Fruit fly (Drosophila melanogaster) whole organism, embryonic: Measurements from ENCODE around the gene mmd.
A peak's percentile ranks its signal among the peaks of the same experiment; 100 is the strongest.

Source experiments
- CG11398 ChIP-seq: fragments of 200-800 bp; sonication (Bioruptor generic); optimal IDR thresholded peaks from 2 replicates; lab custom pipeline; 2016; ENCODE audit warnings: missing biosample characterization, missing genetic modification characterization
- CG11696 ChIP-seq: fragments of 200-800 bp; sonication (Bioruptor generic); IDR thresholded peaks from 2 replicates; pipeline ENCODE4 v1.3.6; 2022; ENCODE audit warnings: missing biosample characterization, missing genetic modification characterization
- CG12744 ChIP-seq: fragments of 200-800 bp; sonication (Bioruptor generic); optimal IDR thresholded peaks from 2 replicates; lab custom pipeline; 2016; ENCODE audit warnings: missing biosample characterization, missing genetic modification characterization
- CG13624 ChIP-seq: fragments of 200-800 bp; sonication (Bioruptor generic); optimal IDR thresholded peaks from 2 replicates; lab custom pipeline; 2016; ENCODE audit warnings: missing biosample characterization, missing genetic modification characterization
- CG14860 ChIP-seq: fragments of 200-800 bp; sonication (Bioruptor generic); IDR thresholded peaks from 3 replicates; pipeline ENCODE4 v1.3.6; 2022; ENCODE audit warnings: missing biosample characterization, missing genetic modification characterization; ENCODE audit not compliant: partially characterized antibody
- CG17612 ChIP-seq: fragments of 200-800 bp; sonication (Bioruptor generic); IDR thresholded peaks from 2 replicates; pipeline ENCODE4 v1.3.6; 2022; ENCODE audit warnings: missing biosample characterization, missing genetic modification characterization
- CG17829 ChIP-seq: fragments of 200-800 bp; optimal IDR thresholded peaks from 2 replicates; lab custom pipeline; 2019; ENCODE audit warnings: missing biosample characterization, mild to moderate bottlenecking, missing genetic modification characterization, moderate library complexity
- CG4328 ChIP-seq: fragments of 200-800 bp; sonication (Bioruptor generic); optimal IDR thresholded peaks from 3 replicates; lab custom pipeline; 2017; ENCODE audit warnings: missing biosample characterization, missing genetic modification reagents, missing genetic modification characterization
- CG4617 ChIP-seq: fragments of 200-800 bp; sonication (Bioruptor generic); optimal IDR thresholded peaks from 3 replicates; lab custom pipeline; 2016; ENCODE audit warnings: missing biosample characterization, missing genetic modification characterization, borderline replicate concordance
- CG4854 ChIP-seq: fragments of 200-800 bp; sonication (Bioruptor generic); optimal IDR thresholded peaks from 2 replicates; lab custom pipeline; 2016; ENCODE audit warnings: missing biosample characterization, missing genetic modification characterization, inconsistent platforms
- CG5953 ChIP-seq: fragments of 200-800 bp; sonication (Bioruptor generic); IDR thresholded peaks from 2 replicates; pipeline ENCODE4 v1.3.6; 2022; ENCODE audit warnings: missing biosample characterization, missing genetic modification characterization
- CG6689 ChIP-seq: fragments of 200-800 bp; sonication (Bioruptor generic); IDR thresholded peaks from 2 replicates; pipeline ENCODE4 v1.3.6; 2022; ENCODE audit warnings: missing biosample characterization, missing genetic modification characterization
- CG7271 ChIP-seq: fragments of 200-800 bp; sonication (Bioruptor generic); optimal IDR thresholded peaks from 2 replicates; lab custom pipeline; 2018; ENCODE audit warnings: missing biosample characterization, mild to moderate bottlenecking, missing genetic modification characterization, moderate library complexity
- CG7786 ChIP-seq: fragments of 200-800 bp; sonication (Bioruptor generic); optimal IDR thresholded peaks from 2 replicates; lab custom pipeline; 2016; ENCODE audit warnings: missing biosample characterization, missing genetic modification characterization
- CG7987 ChIP-seq: fragments of 200-800 bp; sonication (Bioruptor generic); optimal IDR thresholded peaks from 2 replicates; lab custom pipeline; 2018; ENCODE audit warnings: missing biosample characterization, mild to moderate bottlenecking, missing genetic modification characterization, moderate library complexity
- Camta ChIP-seq: fragments of 200-800 bp; sonication (Bioruptor generic); optimal IDR thresholded peaks from 2 replicates; lab custom pipeline; 2016; ENCODE audit warnings: missing biosample characterization, missing genetic modification characterization
- Chrac-16 ChIP-seq: fragments of 200-800 bp; sonication (Bioruptor generic); optimal IDR thresholded peaks from 3 replicates; lab custom pipeline; 2016; ENCODE audit warnings: missing biosample characterization, missing genetic modification characterization
- D19A ChIP-seq: fragments of 200-800 bp; optimal IDR thresholded peaks from 3 replicates; lab custom pipeline; 2019; ENCODE audit warnings: missing biosample characterization, mild to moderate bottlenecking, missing genetic modification characterization, moderate library complexity
- Dp ChIP-seq: fragments of 200-800 bp; sonication (Bioruptor generic); optimal IDR thresholded peaks from 2 replicates; lab custom pipeline; 2018; ENCODE audit warnings: missing biosample characterization, mild to moderate bottlenecking, missing genetic modification characterization, moderate library complexity
- HmgD ChIP-seq: fragments of 200-800 bp; sonication (Bioruptor generic); optimal IDR thresholded peaks from 3 replicates; lab custom pipeline; 2016; ENCODE audit warnings: missing biosample characterization, missing genetic modification characterization
- Mrtf ChIP-seq: fragments of 200-800 bp; sonication (Bioruptor generic); IDR thresholded peaks from 3 replicates; pipeline ENCODE4 v1.3.6; 2022; ENCODE audit warnings: missing biosample characterization, missing genetic modification characterization
- Nf-YB ChIP-seq: fragments of 200-800 bp; sonication (Bioruptor generic); optimal IDR thresholded peaks from 3 replicates; lab custom pipeline; 2019; ENCODE audit warnings: missing biosample characterization, mild to moderate bottlenecking, missing genetic modification characterization, moderate library complexity
- Nf-YC ChIP-seq: fragments of 200-800 bp; optimal IDR thresholded peaks from 3 replicates; lab custom pipeline; 2019; ENCODE audit warnings: missing biosample characterization, mild to moderate bottlenecking, missing genetic modification characterization, moderate library complexity
- Optix ChIP-seq: fragments of 200-800 bp; sonication (Bioruptor generic); IDR thresholded peaks from 3 replicates; pipeline ENCODE4 v1.3.6; 2022; ENCODE audit warnings: missing biosample characterization, missing genetic modification characterization
- Ravus ChIP-seq: fragments of 200-800 bp; sonication (Bioruptor generic); IDR thresholded peaks from 2 replicates; pipeline ENCODE4 v1.3.6; 2022; ENCODE audit warnings: missing biosample characterization, missing genetic modification characterization
- Side ChIP-seq: fragments of 200-800 bp; sonication (Bioruptor generic); optimal IDR thresholded peaks from 2 replicates; lab custom pipeline; 2016; ENCODE audit warnings: missing biosample characterization, missing genetic modification characterization
- Six4 ChIP-seq: fragments of 200-800 bp; sonication (Bioruptor generic); optimal IDR thresholded peaks from 2 replicates; lab custom pipeline; 2016; ENCODE audit warnings: missing biosample characterization, missing genetic modification characterization
- Sry-δ ChIP-seq: fragments of 200-800 bp; sonication (Bioruptor generic); optimal IDR thresholded peaks from 2 replicates; lab custom pipeline; 2016; ENCODE audit warnings: missing biosample characterization, missing genetic modification characterization
- TFAM ChIP-seq: fragments of 200-800 bp; sonication (Bioruptor generic); optimal IDR thresholded peaks from 2 replicates; lab custom pipeline; 2017; ENCODE audit warnings: missing biosample characterization, missing genetic modification characterization, inconsistent platforms
- Xbp1 ChIP-seq: fragments of 200-800 bp; sonication (Bioruptor generic); optimal IDR thresholded peaks from 3 replicates; lab custom pipeline; 2016; ENCODE audit warnings: missing biosample characterization, mild to moderate bottlenecking, missing genetic modification characterization
- al ChIP-seq: fragments of 200-800 bp; sonication (Bioruptor generic); IDR thresholded peaks from 2 replicates; pipeline ENCODE4 v1.3.6; 2022; ENCODE audit warnings: missing biosample characterization, missing genetic modification characterization
- ash1 ChIP-seq: fragments of 200-800 bp; sonication (Bioruptor generic); optimal IDR thresholded peaks from 2 replicates; lab custom pipeline; 2018; ENCODE audit warnings: missing biosample characterization, mild to moderate bottlenecking, missing genetic modification characterization
- bbx ChIP-seq: fragments of 200-800 bp; sonication (Bioruptor generic); IDR thresholded peaks from 2 replicates; pipeline ENCODE4 v1.3.6; 2022; ENCODE audit warnings: missing biosample characterization, missing genetic modification characterization; ENCODE audit not compliant: partially characterized antibody
- cad ChIP-seq: fragments of >200 bp; optimal IDR thresholded peaks from 2 replicates; lab custom pipeline; 2017; ENCODE audit warnings: missing biosample characterization, missing genetic modification characterization
- cg ChIP-seq: fragments of 200-800 bp; sonication (Bioruptor generic); optimal IDR thresholded peaks from 3 replicates; lab custom pipeline; 2019; ENCODE audit warnings: missing biosample characterization, mild to moderate bottlenecking, missing genetic modification characterization, moderate library complexity
- dati ChIP-seq: fragments of 200-800 bp; sonication (Bioruptor generic); IDR thresholded peaks from 2 replicates; pipeline ENCODE4 v1.3.6; 2022; ENCODE audit warnings: missing biosample characterization, missing genetic modification characterization
- dm ChIP-seq: fragments of 200-800 bp; sonication (Bioruptor generic); optimal IDR thresholded peaks from 3 replicates; lab custom pipeline; 2016; ENCODE audit warnings: missing biosample characterization, missing genetic modification characterization
- dmrt11E ChIP-seq: fragments of 200-800 bp; sonication (Bioruptor generic); optimal IDR thresholded peaks from 3 replicates; lab custom pipeline; 2018; ENCODE audit warnings: missing biosample characterization, mild to moderate bottlenecking, missing genetic modification characterization, moderate library complexity
- en ChIP-seq: fragments of 200-800 bp; sonication (Bioruptor generic); optimal IDR thresholded peaks from 2 replicates; lab custom pipeline; 2016; ENCODE audit warnings: missing biosample characterization, missing genetic modification characterization
- fd64A ChIP-seq: fragments of 200-800 bp; sonication (Bioruptor generic); optimal IDR thresholded peaks from 3 replicates; lab custom pipeline; 2018; ENCODE audit warnings: missing biosample characterization, mild to moderate bottlenecking, missing genetic modification characterization
- hbn ChIP-seq: fragments of 200-800 bp; sonication (Bioruptor generic); IDR thresholded peaks from 2 replicates; pipeline ENCODE4 v1.3.6; 2022; ENCODE audit warnings: missing biosample characterization, missing genetic modification characterization; ENCODE audit not compliant: partially characterized antibody
- jumu ChIP-seq: fragments of 200-800 bp; sonication (Bioruptor generic); optimal IDR thresholded peaks from 3 replicates; lab custom pipeline; 2016; ENCODE audit warnings: missing biosample characterization, missing genetic modification characterization
- mirr ChIP-seq: fragments of 200-800 bp; sonication (Bioruptor generic); optimal IDR thresholded peaks from 3 replicates; lab custom pipeline; 2018; ENCODE audit warnings: missing biosample characterization, mild to moderate bottlenecking, missing genetic modification characterization
- oc ChIP-seq: fragments of 200-800 bp; sonication (Bioruptor generic); optimal IDR thresholded peaks from 2 replicates; lab custom pipeline; 2018; ENCODE audit warnings: missing biosample characterization, mild to moderate bottlenecking, missing genetic modification characterization, moderate library complexity
- repo ChIP-seq: fragments of 200-800 bp; sonication (Bioruptor generic); optimal IDR thresholded peaks from 2 replicates; lab custom pipeline; 2016; ENCODE audit warnings: missing biosample characterization, missing genetic modification characterization
- salm ChIP-seq: fragments of 200-800 bp; sonication (Bioruptor generic); optimal IDR thresholded peaks from 2 replicates; lab custom pipeline; 2018; ENCODE audit warnings: missing biosample characterization, mild to moderate bottlenecking, missing genetic modification characterization
- stwl ChIP-seq: fragments of 200-800 bp; sonication (Bioruptor generic); optimal IDR thresholded peaks from 3 replicates; lab custom pipeline; 2018; ENCODE audit warnings: missing biosample characterization, mild to moderate bottlenecking, missing genetic modification characterization, moderate library complexity
- tin ChIP-seq: fragments of 200-800 bp; sonication (Bioruptor generic); optimal IDR thresholded peaks from 3 replicates; lab custom pipeline; 2016; ENCODE audit warnings: missing biosample characterization, missing genetic modification characterization
- trh ChIP-seq: fragments of 200-800 bp; sonication (Bioruptor generic); optimal IDR thresholded peaks from 2 replicates; lab custom pipeline; 2016; ENCODE audit warnings: missing biosample characterization, missing genetic modification characterization
- twi ChIP-seq: fragments of 200-800 bp; optimal IDR thresholded peaks from 2 replicates; lab custom pipeline; 2019; ENCODE audit warnings: missing biosample characterization, mild to moderate bottlenecking, missing genetic modification characterization, moderate library complexity
- vfl ChIP-seq: fragments of 200-800 bp; sonication (Bioruptor generic); optimal IDR thresholded peaks from 2 replicates; lab custom pipeline; 2016; ENCODE audit warnings: missing biosample characterization, missing genetic modification characterization
- yki ChIP-seq: fragments of >200 bp; optimal IDR thresholded peaks from 3 replicates; lab custom pipeline; 2018

The mmd gene

DNA sequence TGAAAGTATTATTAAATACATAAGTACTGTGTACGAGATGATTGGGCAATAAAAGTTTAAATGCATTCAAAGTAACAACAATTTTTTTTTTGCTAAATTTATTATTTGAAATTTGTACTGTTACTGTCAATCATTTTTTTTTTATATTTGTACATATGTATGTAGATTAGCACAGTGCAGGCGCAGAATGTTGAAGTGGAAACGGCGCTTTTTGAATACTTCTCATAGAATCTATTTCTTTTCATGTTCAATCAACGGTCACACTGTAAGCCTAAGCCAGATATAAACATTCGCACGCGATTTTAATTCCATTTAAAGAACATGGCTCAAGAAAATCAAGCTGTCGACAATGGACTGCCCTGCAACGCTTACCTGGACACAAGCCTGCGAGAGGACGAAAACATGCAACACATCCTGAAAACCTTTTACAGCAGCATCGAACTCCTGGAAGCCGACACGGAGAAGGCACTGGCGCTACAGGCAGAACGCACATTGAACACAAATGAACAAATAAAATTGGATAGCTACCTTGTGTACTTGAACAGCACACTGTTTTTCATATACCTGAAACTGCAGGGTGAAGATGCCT, 28.1 kb downstream of the mmd start, which contains the start of gene Rrp47 (continued):
- TF ChIP-seq HmgD (GFP tag; lab: Kevin White, UChicago) = no peak
- TF ChIP-seq Mrtf (GFP tag; lab: Robert Waterston, UW) = no peak
- TF ChIP-seq ash1 = no peak
- TF ChIP-seq Camta (GFP tag; lab: Kevin White, UChicago) = no peak
- TF ChIP-seq fd64A (GFP tag; lab: Kevin White, UChicago) = no peak
- no peak for TF ChIP-seq Ravus (GFP tag; lab: Robert Waterston, UW)
- no peak for TF ChIP-seq CG7271 (tag; lab: Kevin White, UChicago)
- no peak for TF ChIP-seq al (GFP tag; lab: Robert Waterston, UW)
- no peak for TF ChIP-seq CG11398
- no peak for TF ChIP-seq CG4328 (GFP tag; lab: Kevin White, UChicago)
- no peak for TF ChIP-seq tin (GFP tag; lab: Kevin White, UChicago)
- peak; percentile 21 for TF ChIP-seq Sry-δ (GFP tag; lab: Kevin White, UChicago)
- no peak for TF ChIP-seq CG5953 (GFP tag; lab: Robert Waterston, UW)
- peak; percentile 60 for TF ChIP-seq CG4617 (GFP tag; lab: Kevin White, UChicago)
- TF ChIP-seq repo (GFP tag; lab: Kevin White, UChicago) = no peak
- TF ChIP-seq dm (GFP tag; lab: Kevin White, UChicago) = peak; percentile 8
- no peak for TF ChIP-seq dmrt11E (tag; lab: Kevin White, UChicago)
- no peak for TF ChIP-seq CG6689 (GFP tag; lab: Robert Waterston, UW)
- no peak for TF ChIP-seq Optix (GFP tag; lab: Robert Waterston, UW)
- TF ChIP-seq hbn (GFP tag; lab: Robert Waterston, UW) = no peak
- TF ChIP-seq bbx (GFP tag; lab: Robert Waterston, UW) = no peak
- no peak for TF ChIP-seq TFAM (GFP tag; lab: Kevin White, UChicago)
- TF ChIP-seq vfl (GFP tag; lab: Kevin White, UChicago) = no peak
- no peak for TF ChIP-seq oc (tag; lab: Kevin White, UChicago)
- TF ChIP-seq Six4 (GFP tag; lab: Kevin White, UChicago) = no peak
- TF ChIP-seq salm (tag; lab: Kevin White, UChicago) = no peak
- no peak for TF ChIP-seq Nf-YB
- TF ChIP-seq stwl (tag; lab: Kevin White, UChicago) = peak; percentile 78
- no peak for TF ChIP-seq cg (GFP tag; lab: Kevin White, UChicago)
- no peak for TF ChIP-seq Nf-YC
- no peak for TF ChIP-seq CG13624
- TF ChIP-seq CG14860 (GFP tag; lab: Robert Waterston, UW) = no peak
- TF ChIP-seq jumu = no peak
- no peak for TF ChIP-seq Chrac-16 (GFP tag; lab: Kevin White, UChicago)
- no peak for TF ChIP-seq dati (GFP tag; lab: Robert Waterston, UW)
- TF ChIP-seq CG7987 (GFP tag; lab: Kevin White, UChicago) = no peak
- peak; percentile 14 for TF ChIP-seq Dp
- TF ChIP-seq CG17612 (GFP tag; lab: Robert Waterston, UW) = no peak
- no peak for TF ChIP-seq CG4854 (GFP tag; lab: Kevin White, UChicago)
- peak; percentile 8 for TF ChIP-seq D19A (tag; lab: Kevin White, UChicago)
- TF ChIP-seq yki (lab: Kevin White, UChicago) = no peak
- no peak for TF ChIP-seq CG7786 (GFP tag; lab: Kevin White, UChicago)
- TF ChIP-seq Xbp1 (GFP tag; lab: Kevin White, UChicago) = no peak
- no peak for TF ChIP-seq Side (GFP tag; lab: Kevin White, UChicago)
- no peak for TF ChIP-seq CG11696 (GFP tag; lab: Robert Waterston, UW)
- TF ChIP-seq mirr (GFP tag; lab: Kevin White, UChicago) = no peak
- peak; percentile 6 for TF ChIP-seq CG17829 (tag; lab: Kevin White, UChicago)
- TF ChIP-seq twi (tag; lab: Kevin White, UChicago) = no peak
- TF ChIP-seq trh = no peak
- TF ChIP-seq CG12744 (GFP tag; lab: Kevin White, UChicago) = no peak
- TF ChIP-seq cad (GFP tag; lab: Kevin White, UChicago) = no peak
- TF ChIP-seq en (GFP tag; lab: Kevin White, UChicago) = no peak
